Fruit fly (Drosophila melanogaster): ENCODE measurements around the gene CG12111.

- TF ChIP-seq usp (GFP tag; optimal IDR thresholded peaks at IDR 0.05) (no peak), psq (optimal IDR thresholded peaks at IDR 0.05) (no peak), Dll (optimal IDR thresholded peaks at IDR 0.05) (no peak), pan (optimal IDR thresholded peaks at IDR 0.05) (no peak)
Measured at dm6 chrX:8521492-8521891, 49.3 kb downstream of the CG12111 start.
